Worm (Caenorhabditis elegans) whole organism, late embryonic: ENCODE measurements around the gene srw-121.

Source experiments
- C08G9.2 ChIP-seq: sonication (generic microtip); optimal IDR thresholded peaks from 2 replicates; lab custom pipeline; 2016; ENCODE audit warnings: mild to moderate bottlenecking, missing genetic modification characterization, moderate library complexity, missing compliant biosample characterization
- T23F11.4 ChIP-seq: fragments of 200-800 bp; sonication (Bioruptor generic); optimal IDR thresholded peaks from 2 replicates; lab custom pipeline; 2018; ENCODE audit warnings: mild to moderate bottlenecking, missing genetic modification characterization, missing compliant biosample characterization
- ceh-19 ChIP-seq: fragments of 200-800 bp; sonication (Bioruptor generic); optimal IDR thresholded peaks from 2 replicates; lab custom pipeline; 2018; ENCODE audit warnings: mild to moderate bottlenecking, missing genetic modification characterization, missing compliant biosample characterization
- ceh-24 ChIP-seq: sonication (generic microtip); optimal IDR thresholded peaks from 2 replicates; lab custom pipeline; 2016; ENCODE audit warnings: mild to moderate bottlenecking, missing genetic modification characterization, missing compliant biosample characterization
- elt-2 ChIP-seq: sonication (generic microtip); optimal IDR thresholded peaks from 2 replicates; lab custom pipeline; 2016; ENCODE audit warnings: missing genetic modification reagents, missing genetic modification characterization, missing compliant biosample characterization
- nfya-1 ChIP-seq: sonication (generic microtip); optimal IDR thresholded peaks from 2 replicates; lab custom pipeline; 2017; ENCODE audit warnings: missing genetic modification characterization, mild to moderate bottlenecking, missing compliant biosample characterization, antibody characterized with exemption, moderate library complexity
- pqm-1 ChIP-seq: sonication (generic microtip); optimal IDR thresholded peaks from 2 replicates; lab custom pipeline; 2016; ENCODE audit warnings: missing genetic modification characterization, missing compliant biosample characterization
- syd-9 ChIP-seq: sonication (generic microtip); optimal IDR thresholded peaks from 2 replicates; lab custom pipeline; 2016; ENCODE audit warnings: mild to moderate bottlenecking, missing genetic modification characterization, moderate library complexity, missing compliant biosample characterization
- tbx-2 ChIP-seq: sonication (generic microtip); optimal IDR thresholded peaks from 2 replicates; lab custom pipeline; 2016; ENCODE audit warnings: missing genetic modification characterization, missing compliant biosample characterization

- TF ChIP-seq tbx-2 (no peak), elt-2 (tag; lab: Kevin White, UChicago) (no peak), T23F11.4 (no peak), ceh-24 (tag; lab: Kevin White, UChicago) (no peak), nfya-1 (no peak), ceh-19 (GFP tag; lab: Kevin White, UChicago) (no peak), syd-9 (no peak), pqm-1 (tag; lab: Kevin White, UChicago) (no peak), C08G9.2 (tag; lab: Kevin White, UChicago) (no peak)
These were observed 20.0 kb upstream of the srw-121 start, which contains the start of gene srw-135 for ce11 chrV:3011394-3011793.
